Fruit fly (Drosophila melanogaster) whole organism, embryonic: ENCODE data around the gene CG6602.

ENCODE experiments used
- Ada2b ChIP-seq: fragments of 200-800 bp; sonication (Bioruptor generic); IDR thresholded peaks from 2 replicates; pipeline ENCODE4 v1.3.6; 2022; ENCODE audit warnings: missing biosample characterization, missing genetic modification characterization
- Atf-2 ChIP-seq: fragments of 200-800 bp; sonication (Bioruptor generic); optimal IDR thresholded peaks from 2 replicates; lab custom pipeline; 2016; ENCODE audit warnings: missing biosample characterization, missing genetic modification characterization
- Atf6 ChIP-seq: fragments of 200-800 bp; sonication (Bioruptor generic); IDR thresholded peaks from 2 replicates; pipeline ENCODE4 v1.3.6; 2022; ENCODE audit warnings: missing biosample characterization, missing genetic modification characterization
- CG10321 ChIP-seq: fragments of 200-800 bp; sonication (Bioruptor generic); IDR thresholded peaks from 2 replicates; pipeline ENCODE4 v1.3.6; 2022; ENCODE audit warnings: missing biosample characterization, missing genetic modification characterization
- CG10565 ChIP-seq: fragments of 200-800 bp; sonication (Bioruptor generic); optimal IDR thresholded peaks from 3 replicates; lab custom pipeline; 2016; ENCODE audit warnings: missing biosample characterization, mild to moderate bottlenecking, missing genetic modification characterization
- CG11560 ChIP-seq: fragments of 200-800 bp; sonication (Bioruptor generic); IDR thresholded peaks from 3 replicates; pipeline ENCODE4 v1.3.6; 2022; ENCODE audit warnings: missing biosample characterization, missing genetic modification characterization
- CG13775 ChIP-seq: fragments of 200-800 bp; sonication (Bioruptor generic); optimal IDR thresholded peaks from 3 replicates; lab custom pipeline; 2017; ENCODE audit warnings: missing biosample characterization, mild to moderate bottlenecking, missing genetic modification characterization
- CG1529 ChIP-seq: fragments of 200-800 bp; sonication (Bioruptor generic); optimal IDR thresholded peaks from 3 replicates; lab custom pipeline; 2018; ENCODE audit warnings: missing biosample characterization, missing genetic modification characterization
- CG15514 ChIP-seq: fragments of 200-800 bp; sonication (Bioruptor generic); optimal IDR thresholded peaks from 3 replicates; lab custom pipeline; 2017; ENCODE audit warnings: missing biosample characterization, missing genetic modification characterization, mild to moderate bottlenecking, moderate library complexity, missing genetic modification reagents
- CG1603 ChIP-seq: fragments of 200-800 bp; sonication (Bioruptor generic); optimal IDR thresholded peaks from 2 replicates; lab custom pipeline; 2019; ENCODE audit warnings: missing biosample characterization, mild to moderate bottlenecking, missing genetic modification characterization, moderate library complexity
- CG16815 ChIP-seq: fragments of 200-800 bp; sonication (Bioruptor generic); optimal IDR thresholded peaks from 3 replicates; lab custom pipeline; 2017; ENCODE audit warnings: missing biosample characterization, mild to moderate bottlenecking, missing genetic modification characterization
- CG17328 ChIP-seq: fragments of 200-800 bp; sonication (Bioruptor generic); IDR thresholded peaks from 2 replicates; pipeline ENCODE4 v1.3.6; 2022; ENCODE audit warnings: missing biosample characterization, missing genetic modification characterization
- CG17612 ChIP-seq: fragments of 200-800 bp; sonication (Bioruptor generic); IDR thresholded peaks from 2 replicates; pipeline ENCODE4 v1.3.6; 2022; ENCODE audit warnings: missing biosample characterization, missing genetic modification characterization
- CG2116 ChIP-seq: fragments of 200-800 bp; sonication (Bioruptor generic); optimal IDR thresholded peaks from 3 replicates; lab custom pipeline; 2018; ENCODE audit warnings: missing biosample characterization, mild to moderate bottlenecking, missing genetic modification characterization
- CG2712 ChIP-seq: fragments of 200-800 bp; optimal IDR thresholded peaks from 3 replicates; lab custom pipeline; 2019; ENCODE audit warnings: missing biosample characterization, mild to moderate bottlenecking, missing genetic modification characterization, moderate library complexity
- CG2875 ChIP-seq: fragments of 200-800 bp; sonication (Bioruptor generic); optimal IDR thresholded peaks from 2 replicates; lab custom pipeline; 2017; ENCODE audit warnings: missing biosample characterization, mild to moderate bottlenecking, missing genetic modification characterization, missing genetic modification reagents
- CG31388 ChIP-seq: fragments of 200-800 bp; sonication (Bioruptor generic); optimal IDR thresholded peaks from 2 replicates; lab custom pipeline; 2016; ENCODE audit warnings: missing biosample characterization, missing genetic modification characterization
- CG34422 ChIP-seq: fragments of 200-800 bp; sonication (Bioruptor generic); IDR thresholded peaks from 3 replicates; pipeline ENCODE4 v1.3.6; 2022; ENCODE audit warnings: missing biosample characterization, missing genetic modification characterization
- CG4820 ChIP-seq: fragments of 200-800 bp; sonication (Bioruptor generic); optimal IDR thresholded peaks from 3 replicates; lab custom pipeline; 2016; ENCODE audit warnings: missing biosample characterization, missing genetic modification characterization
- CG6254 ChIP-seq: fragments of 200-800 bp; sonication (Bioruptor generic); optimal IDR thresholded peaks from 3 replicates; lab custom pipeline; 2017; ENCODE audit warnings: mild to moderate bottlenecking, missing biosample characterization, missing genetic modification reagents, missing genetic modification characterization
- CG6791 ChIP-seq: fragments of 200-800 bp; sonication (Bioruptor generic); IDR thresholded peaks from 3 replicates; pipeline ENCODE4 v1.3.6; 2022; ENCODE audit warnings: missing biosample characterization, missing genetic modification characterization; ENCODE audit not compliant: partially characterized antibody
- Dp ChIP-seq: fragments of 200-800 bp; sonication (Bioruptor generic); optimal IDR thresholded peaks from 2 replicates; lab custom pipeline; 2018; ENCODE audit warnings: missing biosample characterization, mild to moderate bottlenecking, missing genetic modification characterization, moderate library complexity
- Fer1 ChIP-seq: fragments of 200-800 bp; sonication (Bioruptor generic); optimal IDR thresholded peaks from 2 replicates; lab custom pipeline; 2017; ENCODE audit warnings: missing biosample characterization, mild to moderate bottlenecking, missing genetic modification characterization
- HLH4C ChIP-seq: fragments of 200-800 bp; sonication (Bioruptor generic); IDR thresholded peaks from 3 replicates; pipeline ENCODE4 v1.3.6; 2022; ENCODE audit warnings: missing biosample characterization, missing genetic modification characterization; ENCODE audit not compliant: partially characterized antibody
- Hmr ChIP-seq: fragments of 200-800 bp; sonication (Bioruptor generic); optimal IDR thresholded peaks from 3 replicates; lab custom pipeline; 2017; ENCODE audit warnings: mild to moderate bottlenecking, missing biosample characterization, missing genetic modification reagents, missing genetic modification characterization
- MESR4 ChIP-seq: fragments of 200-800 bp; sonication (Bioruptor generic); optimal IDR thresholded peaks from 2 replicates; lab custom pipeline; 2018; ENCODE audit warnings: missing biosample characterization, mild to moderate bottlenecking, missing genetic modification characterization, moderate library complexity
- NFAT ChIP-seq: fragments of 200-800 bp; sonication (Bioruptor generic); IDR thresholded peaks from 2 replicates; pipeline ENCODE4 v1.3.6; 2022; ENCODE audit warnings: missing biosample characterization, missing genetic modification characterization
- Nf-YB ChIP-seq: fragments of 200-800 bp; sonication (Bioruptor generic); optimal IDR thresholded peaks from 3 replicates; lab custom pipeline; 2019; ENCODE audit warnings: missing biosample characterization, mild to moderate bottlenecking, missing genetic modification characterization, moderate library complexity
- Oaz ChIP-seq: fragments of 200-800 bp; sonication (Bioruptor generic); IDR thresholded peaks from 2 replicates; pipeline ENCODE4 v1.3.6; 2022; ENCODE audit warnings: missing biosample characterization, missing genetic modification characterization
- Pdp1 ChIP-seq, 2 experiments: fragments of 200-800 bp; sonication (Bioruptor generic); optimal IDR thresholded peaks; 3 replicates each; lab custom pipeline; 2016; ENCODE audit warnings: missing biosample characterization in 2 of 2, missing genetic modification characterization in 2 of 2, mild to moderate bottlenecking in 1 of 2, moderate library complexity in 1 of 2
- Poxn ChIP-seq: fragments of 200-800 bp; sonication (Bioruptor generic); IDR thresholded peaks from 2 replicates; pipeline ENCODE4 v1.3.6; 2022; ENCODE audit warnings: missing biosample characterization, missing genetic modification characterization
- Taf1 ChIP-seq: fragments of 200-800 bp; sonication (Bioruptor generic); IDR thresholded peaks from 2 replicates; pipeline ENCODE4 v1.3.6; 2022; ENCODE audit warnings: missing biosample characterization, missing genetic modification characterization
- Xbp1 ChIP-seq: fragments of 200-800 bp; sonication (Bioruptor generic); optimal IDR thresholded peaks from 3 replicates; lab custom pipeline; 2016; ENCODE audit warnings: missing biosample characterization, mild to moderate bottlenecking, missing genetic modification characterization
- az2 ChIP-seq: fragments of 200-800 bp; sonication (Bioruptor generic); optimal IDR thresholded peaks from 3 replicates; lab custom pipeline; 2016; ENCODE audit warnings: missing biosample characterization, missing genetic modification characterization
- bsh ChIP-seq, 2 experiments: fragments of 200-800 bp; sonication (Bioruptor generic); optimal IDR thresholded peaks; 2 replicates each; lab custom pipeline; 2017 to 2018; ENCODE audit warnings: mild to moderate bottlenecking in 2 of 2, missing biosample characterization in 2 of 2, missing genetic modification characterization in 2 of 2, moderate library complexity in 1 of 2
- btn ChIP-seq: fragments of 200-800 bp; sonication (Bioruptor generic); optimal IDR thresholded peaks from 2 replicates; lab custom pipeline; 2016; ENCODE audit warnings: missing biosample characterization, missing genetic modification characterization
- chinmo ChIP-seq: fragments of 200-800 bp; sonication (Bioruptor generic); IDR thresholded peaks from 4 replicates; pipeline ENCODE4 v1.3.6; 2022; ENCODE audit warnings: missing biosample characterization, missing genetic modification characterization; ENCODE audit not compliant: partially characterized antibody
- chm ChIP-seq: fragments of 200-800 bp; sonication (Bioruptor generic); IDR thresholded peaks from 2 replicates; pipeline ENCODE4 v1.3.6; 2022; ENCODE audit warnings: missing biosample characterization, missing genetic modification characterization
- cwo ChIP-seq: fragments of 200-800 bp; sonication (Bioruptor generic); optimal IDR thresholded peaks from 3 replicates; lab custom pipeline; 2017; ENCODE audit warnings: missing biosample characterization, missing genetic modification characterization, mild to moderate bottlenecking, moderate library complexity, missing genetic modification reagents
- danr ChIP-seq: fragments of 200-800 bp; sonication (Bioruptor generic); IDR thresholded peaks from 2 replicates; pipeline ENCODE4 v1.3.6; 2022; ENCODE audit warnings: missing biosample characterization, missing genetic modification characterization
- dati ChIP-seq: fragments of 200-800 bp; sonication (Bioruptor generic); IDR thresholded peaks from 2 replicates; pipeline ENCODE4 v1.3.6; 2022; ENCODE audit warnings: missing biosample characterization, missing genetic modification characterization
- dysf ChIP-seq: fragments of 200-800 bp; sonication (Bioruptor generic); IDR thresholded peaks from 3 replicates; pipeline ENCODE4 v1.3.6; 2022; ENCODE audit warnings: missing biosample characterization, missing genetic modification characterization
- en ChIP-seq: fragments of 200-800 bp; sonication (Bioruptor generic); optimal IDR thresholded peaks from 2 replicates; lab custom pipeline; 2016; ENCODE audit warnings: missing biosample characterization, missing genetic modification characterization
- hkb ChIP-seq, 2 experiments: fragments of 200-800 bp in 1 of 2; fragments of >200 bp in 1 of 2; sonication (Bioruptor generic) in 1 of 2; IDR thresholded peaks in 1 of 2; optimal IDR thresholded peaks in 1 of 2; 2 replicates each; pipeline versions ENCODE4 v1.3.6 to Lab custom; 2017 to 2022; ENCODE audit warnings: missing biosample characterization in 1 of 2, missing genetic modification characterization in 1 of 2
- nerfin-2 ChIP-seq: fragments of 200-800 bp; sonication (Bioruptor generic); IDR thresholded peaks from 2 replicates; pipeline ENCODE4 v1.3.6; 2022; ENCODE audit warnings: missing biosample characterization, missing genetic modification characterization; ENCODE audit not compliant: partially characterized antibody
- salm ChIP-seq: fragments of 200-800 bp; sonication (Bioruptor generic); optimal IDR thresholded peaks from 2 replicates; lab custom pipeline; 2018; ENCODE audit warnings: missing biosample characterization, mild to moderate bottlenecking, missing genetic modification characterization
- sob ChIP-seq: fragments of 200-800 bp; sonication (Bioruptor generic); IDR thresholded peaks from 2 replicates; pipeline ENCODE4 v1.3.6; 2022; ENCODE audit warnings: missing biosample characterization, missing genetic modification characterization
- ssp ChIP-seq: fragments of 200-800 bp; sonication (Bioruptor generic); IDR thresholded peaks from 2 replicates; pipeline ENCODE4 v1.3.6; 2022; ENCODE audit warnings: missing biosample characterization, missing genetic modification characterization
- tll ChIP-seq, 2 experiments: fragments of 200-800 bp in 1 of 2; fragments of >200 bp in 1 of 2; sonication (Bioruptor generic) in 1 of 2; optimal IDR thresholded peaks; 2 replicates each; lab custom pipeline; 2017 to 2019; ENCODE audit warnings: missing biosample characterization in 2 of 2, missing genetic modification characterization in 2 of 2, mild to moderate bottlenecking in 1 of 2, moderate library complexity in 1 of 2

CG6602 gene

dm6 chr3L:6059062-6059708 is 12.8 kb upstream of the CG6602 start, which contains the start of gene CG6592 (continued):
- TF ChIP-seq en (GFP tag; lab: Kevin White, UChicago) (no peak), Atf6 (no peak), CG6791 (no peak), CG17328 (GFP tag; lab: Robert Waterston, UW) (peak; percentile 76), hkb (optimal IDR thresholded peaks at IDR 0.05; lab: Kevin White, UChicago) (no peak), hkb (GFP tag; IDR thresholded peaks at IDR 0.05; lab: Robert Waterston, UW) (no peak), MESR4 (GFP tag; lab: Kevin White, UChicago) (no peak), Taf1 (GFP tag; lab: Robert Waterston, UW) (no peak), danr (GFP tag; lab: Robert Waterston, UW) (no peak), CG31388 (no peak), Atf-2 (GFP tag; lab: Kevin White, UChicago) (peak; percentile 32), btn (GFP tag; lab: Kevin White, UChicago) (no peak), salm (tag; lab: Kevin White, UChicago) (no peak), CG34422 (GFP tag; lab: Robert Waterston, UW) (peak; percentile 22; the same call in 1 of the 3 replicates), Pdp1 (GFP tag; optimal IDR thresholded peaks at IDR 0.05; lab: Kevin White, UChicago) (peak in 1 of 2 experiments; percentile 8), CG16815 (GFP tag; lab: Kevin White, UChicago) (peak; percentile 79), CG10565 (GFP tag; lab: Kevin White, UChicago) (no peak), nerfin-2 (GFP tag; lab: Robert Waterston, UW) (no peak), CG15514 (GFP tag; lab: Kevin White, UChicago) (no peak), CG6254 (GFP tag; lab: Kevin White, UChicago) (no peak), CG4820 (GFP tag; lab: Kevin White, UChicago) (peak; percentile 16), bsh (GFP tag; optimal IDR thresholded peaks at IDR 0.05; lab: Kevin White, UChicago) (no peak), ssp (GFP tag; lab: Robert Waterston, UW) (no peak), CG17612 (GFP tag; lab: Robert Waterston, UW) (no peak), CG10321 (no peak), az2 (GFP tag; lab: Kevin White, UChicago) (peak; percentile 17), NFAT (GFP tag; lab: Robert Waterston, UW) (0 out of 2 replicates have a peak, but pooled peaks have one; percentile 5), dysf (GFP tag; lab: Robert Waterston, UW) (no peak), Oaz (no peak), CG13775 (GFP tag; lab: Kevin White, UChicago) (peak; percentile 68), CG1529 (GFP tag; lab: Kevin White, UChicago) (peak; percentile 13), CG1603 (tag; lab: Kevin White, UChicago) (peak; percentile 52), Poxn (GFP tag; lab: Robert Waterston, UW) (no peak), Nf-YB (no peak), sob (GFP tag; lab: Robert Waterston, UW) (no peak; the same call in 1 of the 2 replicates), Fer1 (GFP tag; lab: Kevin White, UChicago) (no peak), HLH4C (GFP tag; lab: Robert Waterston, UW) (no peak), Dp (GFP tag; lab: Kevin White, UChicago) (no peak), Hmr (GFP tag; lab: Kevin White, UChicago) (no peak), tll (GFP tag; optimal IDR thresholded peaks at IDR 0.05; lab: Kevin White, UChicago) (peak in 1 of 2 experiments; percentile 67), Ada2b (GFP tag; lab: Robert Waterston, UW) (no peak), CG2712 (tag; lab: Kevin White, UChicago) (no peak), cwo (GFP tag; lab: Kevin White, UChicago) (no peak), dati (0 out of 2 replicates have a peak, but pooled peaks have one; percentile 34), CG2875 (peak; percentile 19), CG2116 (GFP tag; lab: Kevin White, UChicago) (peak; percentile 31), Xbp1 (GFP tag; lab: Kevin White, UChicago) (peak; percentile 29), chm (GFP tag; lab: Robert Waterston, UW) (peak; percentile 70; the same call in 1 of the 2 replicates), CG11560 (tag; lab: Robert Waterston, UW) (no peak), chinmo (GFP tag; lab: Robert Waterston, UW) (no peak)
